Worm (Caenorhabditis elegans) whole organism, young adult: ENCODE measurements around the gene cdh-1.

ENCODE experiments used
- B0019.2 ChIP-seq: fragments of 200-800 bp; sonication (Bioruptor generic); conservative IDR thresholded peaks from 2 replicates; pipeline ENCODE4 v1.3.6; 2022; ENCODE audit warnings: missing genetic modification reagents, missing genetic modification characterization, missing compliant biosample characterization
- B0035.1 ChIP-seq: sonication (generic microtip); optimal IDR thresholded peaks from 2 replicates; lab custom pipeline; 2016; ENCODE audit warnings: missing genetic modification characterization, mild to moderate bottlenecking, missing compliant biosample characterization, missing genotype, missing genetic modification reagents
- B0261.1 ChIP-seq: sonication (generic microtip); optimal IDR thresholded peaks from 2 replicates; lab custom pipeline; 2016; ENCODE audit warnings: mild to moderate bottlenecking, missing genetic modification characterization, moderate library complexity, missing compliant biosample characterization
- C06A6.2 ChIP-seq: fragments of 200-800 bp; sonication (Bioruptor generic); conservative IDR thresholded peaks from 2 replicates; pipeline ENCODE4 v1.3.6; 2022; ENCODE audit warnings: missing genetic modification characterization, missing compliant biosample characterization
- D2030.7 ChIP-seq: fragments of 200-800 bp; sonication (Bioruptor generic); IDR thresholded peaks from 2 replicates; pipeline ENCODE4 v1.3.6; 2022; ENCODE audit warnings: missing genetic modification reagents, missing genetic modification characterization, missing compliant biosample characterization
- F22D6.2 ChIP-seq: sonication (generic microtip); optimal IDR thresholded peaks from 2 replicates; lab custom pipeline; 2016; ENCODE audit warnings: mild to moderate bottlenecking, missing genetic modification characterization, missing compliant biosample characterization
- F52B5.7 ChIP-seq: sonication (generic microtip); optimal IDR thresholded peaks from 2 replicates; lab custom pipeline; 2016; ENCODE audit warnings: mild to moderate bottlenecking, missing genetic modification characterization, missing compliant biosample characterization
- F57A8.1 ChIP-seq: fragments of 200-800 bp; sonication (Bioruptor generic); optimal IDR thresholded peaks from 2 replicates; lab custom pipeline; 2018; ENCODE audit warnings: mild to moderate bottlenecking, missing genetic modification characterization, moderate library complexity, missing compliant biosample characterization
- K11D2.4 ChIP-seq: fragments of 200-800 bp; sonication (Bioruptor generic); IDR thresholded peaks from 2 replicates; pipeline ENCODE4 v1.3.6; 2022; ENCODE audit warnings: missing genetic modification reagents, missing genetic modification characterization, missing compliant biosample characterization
- attf-5 ChIP-seq: fragments of 200-800 bp; sonication (Bioruptor generic); optimal IDR thresholded peaks from 2 replicates; lab custom pipeline; 2018; ENCODE audit warnings: mild to moderate bottlenecking, missing genetic modification characterization, missing compliant biosample characterization
- ccch-3 ChIP-seq: fragments of 200-800 bp; sonication (Bioruptor generic); optimal IDR thresholded peaks from 2 replicates; lab custom pipeline; 2018; ENCODE audit warnings: mild to moderate bottlenecking, missing genetic modification characterization, missing compliant biosample characterization
- ceh-40 ChIP-seq: fragments of 200-800 bp; sonication (Bioruptor generic); IDR thresholded peaks from 2 replicates; pipeline ENCODE4 v1.3.6; 2022; ENCODE audit warnings: missing genetic modification characterization, missing compliant biosample characterization
- chd-7 ChIP-seq: sonication (generic microtip); optimal IDR thresholded peaks from 2 replicates; lab custom pipeline; 2016; ENCODE audit warnings: mild to moderate bottlenecking, missing genetic modification characterization, moderate library complexity, missing compliant biosample characterization
- efl-1 ChIP-seq: fragments of 150-350 bp; optimal IDR thresholded peaks from 2 replicates; lab custom pipeline; 2014; ENCODE audit warnings: missing biosample characterization, missing genetic modification reagents, missing genetic modification characterization
- ekl-4 ChIP-seq: fragments of 200-800 bp; sonication (Bioruptor generic); IDR thresholded peaks from 2 replicates; pipeline ENCODE4 v1.3.6; 2022; ENCODE audit warnings: missing genetic modification reagents, missing genetic modification characterization, missing compliant biosample characterization
- him-1 ChIP-seq: sonication (generic microtip); optimal IDR thresholded peaks from 2 replicates; lab custom pipeline; 2016; ENCODE audit warnings: missing genotype, missing genetic modification reagents, missing genetic modification characterization, missing compliant biosample characterization
- hmg-1.2 ChIP-seq: fragments of 200-800 bp; sonication (Bioruptor generic); IDR thresholded peaks from 2 replicates; pipeline ENCODE4 v1.3.6; 2022; ENCODE audit warnings: missing genetic modification reagents, missing genetic modification characterization, missing compliant biosample characterization
- hrde-1 ChIP-seq: sonication (generic microtip); optimal IDR thresholded peaks from 2 replicates; lab custom pipeline; 2016; ENCODE audit warnings: missing genetic modification characterization, mild to moderate bottlenecking, missing compliant biosample characterization, moderate library complexity, missing genotype, missing genetic modification reagents, borderline replicate concordance
- hsf-1 ChIP-seq: fragments of 200-800 bp; sonication (Bioruptor generic); IDR thresholded peaks from 2 replicates; pipeline ENCODE4 v1.3.6; 2022; ENCODE audit warnings: missing genetic modification reagents, missing genetic modification characterization, missing compliant biosample characterization
- lag-1 ChIP-seq: fragments of 200-800 bp; sonication (Bioruptor generic); IDR thresholded peaks from 2 replicates; pipeline ENCODE4 v1.3.6; 2022; ENCODE audit warnings: missing genetic modification reagents, missing genetic modification characterization, missing compliant biosample characterization
- let-526 ChIP-seq: fragments of 200-800 bp; sonication (Bioruptor generic); IDR thresholded peaks from 2 replicates; pipeline ENCODE4 v1.3.6; 2022; ENCODE audit warnings: missing genetic modification reagents, missing genetic modification characterization, missing compliant biosample characterization
- let-607 ChIP-seq, 2 experiments: fragments of 200-800 bp in 1 of 2; sonication (Bioruptor generic) in 1 of 2; sonication (generic microtip) in 1 of 2; optimal IDR thresholded peaks; 2 replicates each; lab custom pipeline; 2016 to 2018; ENCODE audit warnings: mild to moderate bottlenecking in 2 of 2, missing compliant biosample characterization in 2 of 2, missing genetic modification characterization in 2 of 2, moderate library complexity in 2 of 2, missing genotype in 1 of 2
- lin-35 ChIP-seq, 3 experiments: fragments of 150-350 bp in 2 of 3; sonication (generic microtip) in 1 of 3; optimal IDR thresholded peaks; 2 replicates each; lab custom pipeline; 2014 to 2018; ENCODE audit warnings: missing biosample characterization in 3 of 3, missing genetic modification characterization in 3 of 3, missing genetic modification reagents in 3 of 3
- lin-54 ChIP-seq: fragments of 200-800 bp; sonication (Bioruptor generic); optimal IDR thresholded peaks from 2 replicates; lab custom pipeline; 2018; ENCODE audit warnings: mild to moderate bottlenecking, missing genetic modification characterization, missing compliant biosample characterization
- lsy-27 ChIP-seq: sonication (generic microtip); optimal IDR thresholded peaks from 2 replicates; lab custom pipeline; 2017; ENCODE audit warnings: missing genetic modification characterization, mild to moderate bottlenecking, missing compliant biosample characterization, antibody characterized with exemption, missing genotype, borderline replicate concordance; ENCODE audit not compliant: insufficient read depth
- madf-3 ChIP-seq: fragments of 200-800 bp; sonication (Bioruptor generic); IDR thresholded peaks from 2 replicates; pipeline ENCODE4 v1.3.6; 2022; ENCODE audit warnings: missing genetic modification reagents, missing genetic modification characterization, missing compliant biosample characterization
- madf-8 ChIP-seq: fragments of 200-800 bp; sonication (Bioruptor generic); conservative IDR thresholded peaks from 2 replicates; pipeline ENCODE4 v1.3.6; 2022; ENCODE audit warnings: missing genetic modification reagents, missing genetic modification characterization, missing compliant biosample characterization
- mxl-1 ChIP-seq: sonication (generic microtip); optimal IDR thresholded peaks from 2 replicates; lab custom pipeline; 2016; ENCODE audit warnings: missing genetic modification characterization, missing compliant biosample characterization
- nhr-179 ChIP-seq: sonication (generic microtip); optimal IDR thresholded peaks from 2 replicates; lab custom pipeline; 2016; ENCODE audit warnings: mild to moderate bottlenecking, missing genetic modification characterization, missing compliant biosample characterization
- nhr-27 ChIP-seq: fragments of 200-800 bp; sonication (Bioruptor generic); optimal IDR thresholded peaks from 2 replicates; lab custom pipeline; 2018; ENCODE audit warnings: mild to moderate bottlenecking, missing genetic modification characterization, moderate library complexity, missing compliant biosample characterization
- nhr-80 ChIP-seq: sonication (generic microtip); optimal IDR thresholded peaks from 2 replicates; lab custom pipeline; 2016; ENCODE audit warnings: missing genetic modification characterization, missing compliant biosample characterization
- rcor-1 ChIP-seq: fragments of 200-800 bp; sonication (Bioruptor generic); IDR thresholded peaks from 2 replicates; pipeline ENCODE4 v1.3.6; 2022; ENCODE audit warnings: missing genetic modification reagents, missing genetic modification characterization, missing compliant biosample characterization
- rec-8 ChIP-seq, 2 experiments: sonication (generic microtip); optimal IDR thresholded peaks; 2 replicates each; lab custom pipeline; 2016; ENCODE audit warnings: mild to moderate bottlenecking in 2 of 2, missing genetic modification characterization in 2 of 2, missing genetic modification reagents in 2 of 2, missing genotype in 2 of 2, missing biosample characterization in 1 of 2, missing compliant biosample characterization in 1 of 2, moderate library complexity in 1 of 2
- repo-1 ChIP-seq: sonication (generic microtip); optimal IDR thresholded peaks from 2 replicates; lab custom pipeline; 2017; ENCODE audit warnings: mild to moderate bottlenecking, missing genetic modification characterization, missing compliant biosample characterization
- rpc-1 ChIP-seq, 2 experiments: fragments of 150-350 bp in 1 of 2; sonication (generic microtip) in 1 of 2; optimal IDR thresholded peaks; 2 replicates each; lab custom pipeline; 2014 to 2018; ENCODE audit warnings: missing biosample characterization in 1 of 2, missing genetic modification characterization in 1 of 2, missing genetic modification reagents in 1 of 2, missing genotype in 1 of 2
- sdz-38 ChIP-seq: sonication (generic microtip); optimal IDR thresholded peaks from 2 replicates; lab custom pipeline; 2016; ENCODE audit warnings: missing genotype, missing genetic modification characterization, missing compliant biosample characterization
- sptf-2 ChIP-seq: fragments of 200-800 bp; sonication (Bioruptor generic); optimal IDR thresholded peaks from 2 replicates; lab custom pipeline; 2018; ENCODE audit warnings: mild to moderate bottlenecking, missing genetic modification characterization, missing compliant biosample characterization
- tbp1 ChIP-seq: fragments of 200-800 bp; sonication (Bioruptor generic); optimal IDR thresholded peaks from 2 replicates; lab custom pipeline; 2018; ENCODE audit warnings: mild to moderate bottlenecking, missing genetic modification characterization, missing compliant biosample characterization
- unc-62 ChIP-seq: fragments of 150-350 bp; optimal IDR thresholded peaks from 2 replicates; lab custom pipeline; 2014; ENCODE audit warnings: missing biosample characterization, missing genetic modification reagents, missing genetic modification characterization
- zim-3 ChIP-seq: sonication (generic microtip); optimal IDR thresholded peaks from 2 replicates; lab custom pipeline; 2017; ENCODE audit warnings: mild to moderate bottlenecking, missing genetic modification characterization, moderate library complexity, missing compliant biosample characterization
- ztf-22 ChIP-seq: fragments of 200-800 bp; sonication (Bioruptor generic); optimal IDR thresholded peaks from 2 replicates; lab custom pipeline; 2018; ENCODE audit warnings: mild to moderate bottlenecking, missing genetic modification characterization, moderate library complexity, missing compliant biosample characterization
- ztf-28 ChIP-seq: fragments of 200-800 bp; sonication (Bioruptor generic); IDR thresholded peaks from 2 replicates; pipeline ENCODE4 v1.3.6; 2022; ENCODE audit warnings: missing genetic modification reagents, missing genetic modification characterization, missing compliant biosample characterization
- ztf-3 ChIP-seq: fragments of 200-800 bp; sonication (Bioruptor generic); optimal IDR thresholded peaks from 2 replicates; lab custom pipeline; 2018; ENCODE audit warnings: mild to moderate bottlenecking, missing genetic modification characterization, missing compliant biosample characterization

Gene cdh-1

ce11 chrIII:2874144-2874868, 36.4 kb upstream of the cdh-1 start, which contains the start of gene klf-1 (continued):
- TF ChIP-seq ztf-22 (GFP tag; lab: Kevin White, UChicago) (no peak), repo-1 (tag; lab: Kevin White, UChicago) (no peak), nhr-179 (tag; lab: Kevin White, UChicago) (no peak), lin-54 (GFP tag; lab: Kevin White, UChicago) (no peak), lsy-27 (tag; lab: Kevin White, UChicago) (no peak), B0035.1 (no peak), ekl-4 (GFP tag; lab: Robert Waterston, UW) (no peak), C06A6.2 (GFP tag; lab: Robert Waterston, UW) (0 out of 2 replicates have a peak, but pooled peaks have one; percentile 42), K11D2.4 (GFP tag; lab: Robert Waterston, UW) (peak; percentile 69), hmg-1.2 (GFP tag; lab: Robert Waterston, UW) (no peak), nhr-27 (no peak), let-526 (no peak), madf-3 (GFP tag; lab: Robert Waterston, UW) (no peak), D2030.7 (GFP tag; lab: Robert Waterston, UW) (no peak), rpc-1 (optimal IDR thresholded peaks at IDR 0.05; lab: Kevin White, UChicago) (no peak), rpc-1 (tag; optimal IDR thresholded peaks at IDR 0.05; lab: Kevin White, UChicago) (peak; percentile 52), hsf-1 (GFP tag; lab: Robert Waterston, UW) (no peak), mxl-1 (tag; lab: Kevin White, UChicago) (no peak), hrde-1 (no peak), lin-35 (GFP tag; optimal IDR thresholded peaks at IDR 0.05; lab: Kevin White, UChicago) (no peak), nhr-80 (peak; percentile 84), F22D6.2 (no peak), tbp1 (GFP tag; lab: Kevin White, UChicago) (peak; percentile 9), madf-8 (no peak), ztf-28 (GFP tag; lab: Robert Waterston, UW) (no peak), ceh-40 (no peak), F52B5.7 (tag; lab: Kevin White, UChicago) (no peak), B0019.2 (GFP tag; lab: Robert Waterston, UW) (no peak), lag-1 (GFP tag; lab: Robert Waterston, UW) (no peak), zim-3 (tag; lab: Kevin White, UChicago) (no peak), F57A8.1 (GFP tag; lab: Kevin White, UChicago) (no peak), sdz-38 (no peak), him-1 (tag; lab: Kevin White, UChicago) (no peak), rec-8 (tag; optimal IDR thresholded peaks at IDR 0.05; lab: Kevin White, UChicago) (no peak), ztf-3 (GFP tag; lab: Kevin White, UChicago) (no peak), sptf-2 (GFP tag; lab: Kevin White, UChicago) (no peak), B0261.1 (no peak), unc-62 (GFP tag; lab: Kevin White, UChicago) (no peak), attf-5 (peak; percentile 33), chd-7 (tag; lab: Kevin White, UChicago) (no peak), efl-1 (GFP tag; lab: Kevin White, UChicago) (no peak), ccch-3 (GFP tag; lab: Kevin White, UChicago) (no peak), rcor-1 (GFP tag; lab: Robert Waterston, UW) (no peak), let-607 (tag; optimal IDR thresholded peaks at IDR 0.05; lab: Kevin White, UChicago) (peak in 1 of 2 experiments; percentile 11)
